Fruit fly (Drosophila melanogaster) whole organism, wandering third instar larva: ENCODE results near the gene CG32225.

Experiments used
- Abd-B ChIP-seq: fragments of >200 bp; optimal IDR thresholded peaks from 2 replicates; lab custom pipeline; 2017; ENCODE audit warnings: missing biosample characterization, missing genetic modification characterization
- CG32264 ChIP-seq: fragments of 200-800 bp; sonication (Bioruptor generic); optimal IDR thresholded peaks from 2 replicates; lab custom pipeline; 2016; ENCODE audit warnings: missing biosample characterization, missing genetic modification characterization
- CG9705 ChIP-seq: fragments of 200-800 bp; sonication (Bioruptor generic); optimal IDR thresholded peaks from 2 replicates; lab custom pipeline; 2018; ENCODE audit warnings: missing biosample characterization, mild to moderate bottlenecking, missing genetic modification characterization
- CrebA ChIP-seq: fragments of 200-800 bp; sonication (Bioruptor generic); optimal IDR thresholded peaks from 2 replicates; lab custom pipeline; 2016; ENCODE audit warnings: missing biosample characterization, mild to moderate bottlenecking, missing genetic modification characterization, borderline replicate concordance
- Dfd ChIP-seq: fragments of >200 bp; optimal IDR thresholded peaks from 2 replicates; lab custom pipeline; 2017; ENCODE audit warnings: missing biosample characterization, missing genetic modification characterization
- HLH106 ChIP-seq: fragments of 200-800 bp; optimal IDR thresholded peaks from 3 replicates; lab custom pipeline; 2019; ENCODE audit warnings: missing biosample characterization, mild to moderate bottlenecking, missing genetic modification characterization, moderate library complexity
- Hnf4 ChIP-seq: fragments of 200-800 bp; sonication (Bioruptor generic); optimal IDR thresholded peaks from 2 replicates; lab custom pipeline; 2016; ENCODE audit warnings: missing biosample characterization, mild to moderate bottlenecking, missing genetic modification characterization
- Hr78 ChIP-seq: fragments of >200 bp; optimal IDR thresholded peaks from 2 replicates; lab custom pipeline; 2017; ENCODE audit warnings: missing biosample characterization, missing genetic modification characterization
- Hr83 ChIP-seq: fragments of 200-300 bp; sonication (Bioruptor generic); optimal IDR thresholded peaks from 2 replicates; lab custom pipeline; 2016; ENCODE audit warnings: missing biosample characterization, mild to moderate bottlenecking, missing genetic modification characterization, moderate library complexity; ENCODE audit not compliant: poor library complexity, severe bottlenecking
- Jra ChIP-seq: sonication (Bioruptor generic); optimal IDR thresholded peaks from 2 replicates; lab custom pipeline; 2016; ENCODE audit warnings: missing biosample characterization, missing genetic modification characterization
- Mio ChIP-seq: sonication (Bioruptor generic); optimal IDR thresholded peaks from 2 replicates; lab custom pipeline; 2016; ENCODE audit warnings: missing biosample characterization, missing genetic modification characterization
- Myc ChIP-seq: fragments of >200 bp; optimal IDR thresholded peaks from 2 replicates; lab custom pipeline; 2017
- N ChIP-seq: fragments of >200 bp; optimal IDR thresholded peaks from 2 replicates; lab custom pipeline; 2018; ENCODE audit warnings: missing biosample characterization, missing external identifiers, missing genetic modification characterization
- OdsH ChIP-seq: fragments of 200-800 bp; sonication (Bioruptor generic); optimal IDR thresholded peaks from 2 replicates; lab custom pipeline; 2016; ENCODE audit warnings: missing biosample characterization, mild to moderate bottlenecking, missing genetic modification characterization
- Rel ChIP-seq, 2 experiments: fragments of 200-800 bp; sonication (Bioruptor generic) in 1 of 2; optimal IDR thresholded peaks; 2 replicates in 1 of 2; 3 replicates in 1 of 2; lab custom pipeline; 2016 to 2019; ENCODE audit warnings: mild to moderate bottlenecking in 2 of 2, missing biosample characterization in 2 of 2, missing genetic modification characterization in 2 of 2, moderate library complexity in 1 of 2
- Sp1 ChIP-seq: fragments of 200-800 bp; sonication (Bioruptor generic); optimal IDR thresholded peaks from 3 replicates; lab custom pipeline; 2019; ENCODE audit warnings: missing biosample characterization, mild to moderate bottlenecking, missing genetic modification characterization, moderate library complexity
- Vsx2 ChIP-seq: fragments of 200-300, 225-300 bp; sonication (Bioruptor generic); optimal IDR thresholded peaks from 2 replicates; lab custom pipeline; 2018; ENCODE audit warnings: missing biosample characterization, missing genetic modification characterization; ENCODE audit not compliant: partially characterized antibody
- br ChIP-seq: fragments of 200-800 bp; sonication (Bioruptor generic); optimal IDR thresholded peaks from 2 replicates; lab custom pipeline; 2016; ENCODE audit warnings: missing biosample characterization, missing genetic modification characterization
- brk ChIP-seq: fragments of 200-800 bp; sonication (Bioruptor generic); optimal IDR thresholded peaks from 2 replicates; lab custom pipeline; 2016; ENCODE audit warnings: missing biosample characterization, mild to moderate bottlenecking, missing genetic modification characterization
- dl ChIP-seq, 2 experiments: fragments of 175-275, 200-275 bp in 1 of 2; fragments of 200-275 bp in 1 of 2; sonication (Bioruptor generic); optimal IDR thresholded peaks; lab custom pipeline; 2018; ENCODE audit warnings: mild to moderate bottlenecking in 2 of 2, missing biosample characterization in 2 of 2, missing genetic modification characterization in 2 of 2, moderate library complexity in 2 of 2; ENCODE audit not compliant: partially characterized antibody in 2 of 2, insufficient read depth in 1 of 2
- dmrt93B ChIP-seq: fragments of 200-800 bp; sonication (Bioruptor generic); optimal IDR thresholded peaks from 2 replicates; lab custom pipeline; 2018; ENCODE audit warnings: missing biosample characterization, mild to moderate bottlenecking, missing genetic modification characterization
- dsf ChIP-seq: sonication (Bioruptor generic); optimal IDR thresholded peaks from 2 replicates; lab custom pipeline; 2016; ENCODE audit warnings: missing biosample characterization, missing genetic modification characterization, borderline replicate concordance
- ey ChIP-seq: fragments of 200-800 bp; sonication (Bioruptor generic); optimal IDR thresholded peaks from 2 replicates; lab custom pipeline; 2016; ENCODE audit warnings: missing biosample characterization, missing genetic modification characterization
- fru ChIP-seq: fragments of 200-800 bp; sonication (Bioruptor generic); optimal IDR thresholded peaks from 3 replicates; lab custom pipeline; 2016; ENCODE audit warnings: missing biosample characterization, mild to moderate bottlenecking, missing genetic modification characterization
- h ChIP-seq: fragments of 200-800 bp; sonication (Bioruptor generic); optimal IDR thresholded peaks from 3 replicates; lab custom pipeline; 2016; ENCODE audit warnings: missing biosample characterization, mild to moderate bottlenecking, missing genetic modification characterization
- jim ChIP-seq: fragments of 175-275, 200-325 bp; sonication (Bioruptor generic); optimal IDR thresholded peaks from 2 replicates; lab custom pipeline; 2016; ENCODE audit warnings: missing biosample characterization, mild to moderate bottlenecking, missing genetic modification characterization
- lola ChIP-seq: fragments of >200 bp; optimal IDR thresholded peaks from 2 replicates; lab custom pipeline; 2017; ENCODE audit warnings: missing biosample characterization, missing genetic modification characterization
- pan ChIP-seq: fragments of >200 bp; optimal IDR thresholded peaks from 2 replicates; lab custom pipeline; 2017
- psq ChIP-seq: fragments of 200-800 bp; sonication (Bioruptor generic); optimal IDR thresholded peaks from 3 replicates; lab custom pipeline; 2017; ENCODE audit warnings: missing biosample characterization, mild to moderate bottlenecking, missing genetic modification characterization, moderate library complexity
- rgr ChIP-seq: fragments of 200-800 bp; sonication (Bioruptor generic); optimal IDR thresholded peaks from 3 replicates; lab custom pipeline; 2016; ENCODE audit warnings: missing biosample characterization, mild to moderate bottlenecking, missing genetic modification characterization
- sage ChIP-seq: fragments of 200-800 bp; sonication (Bioruptor generic); optimal IDR thresholded peaks from 2 replicates; lab custom pipeline; 2016; ENCODE audit warnings: missing biosample characterization, mild to moderate bottlenecking, missing genetic modification characterization
- sv ChIP-seq: fragments of 200-800 bp; sonication (Bioruptor generic); optimal IDR thresholded peaks from 3 replicates; lab custom pipeline; 2016; ENCODE audit warnings: missing biosample characterization, missing genetic modification characterization
- woc ChIP-seq: sonication (Bioruptor generic); optimal IDR thresholded peaks from 2 replicates; lab custom pipeline; 2016; ENCODE audit warnings: missing biosample characterization, mild to moderate bottlenecking, missing genetic modification characterization

The CG32225 gene

dm6 chr3L:20299110-20299509, 7.0 kb downstream of the CG32225 start, which contains the start of gene SCCRO4:
Gene SCCRO4 (plus strand): TSS chr3L:20299410.
- TF ChIP-seq sv = no peak
- TF ChIP-seq Hnf4 = no peak
- no peak for TF ChIP-seq Myc (lab: Kevin White, UChicago)
- TF ChIP-seq lola (GFP tag; lab: Kevin White, UChicago) = no peak
- TF ChIP-seq rgr (GFP tag; lab: Kevin White, UChicago) = no peak

DNA sequence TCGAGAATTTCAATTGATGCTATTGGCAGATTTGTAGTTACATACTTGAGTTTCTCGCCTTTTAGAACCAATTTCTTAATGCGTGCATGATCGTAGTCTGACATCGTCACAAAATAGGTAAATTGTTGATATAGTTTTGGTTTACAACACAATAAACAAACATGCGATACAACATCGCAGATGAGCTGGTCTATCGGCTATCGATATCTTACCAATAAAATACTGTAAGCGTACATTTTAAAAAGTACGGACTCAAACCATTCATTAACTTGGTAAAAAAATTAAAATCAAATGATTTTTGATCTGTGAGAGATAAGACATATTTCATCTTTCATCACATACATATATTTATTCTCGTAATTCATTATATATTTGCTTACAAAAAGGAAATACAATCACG, 9.3 kb downstream of the CG32225 start, which contains the start of gene FRG1:
TSS of gene FRG1 (minus strand) at position 175 of the 400 bp plus-strand sequence.
- TF ChIP-seq Sp1 (GFP tag; lab: Kevin White, UChicago) (no peak), dmrt93B (GFP tag; lab: Kevin White, UChicago) (no peak), dl (GFP tag; optimal IDR thresholded peaks at IDR 0.05; lab: Kevin White, UChicago; ENCODE audit: insufficient read depth in 1 of 2, partially characterized antibody in 2 of 2) (no peak), br (no peak), brk (GFP tag; lab: Kevin White, UChicago) (no peak), OdsH (GFP tag; lab: Kevin White, UChicago) (no peak)

DNA sequence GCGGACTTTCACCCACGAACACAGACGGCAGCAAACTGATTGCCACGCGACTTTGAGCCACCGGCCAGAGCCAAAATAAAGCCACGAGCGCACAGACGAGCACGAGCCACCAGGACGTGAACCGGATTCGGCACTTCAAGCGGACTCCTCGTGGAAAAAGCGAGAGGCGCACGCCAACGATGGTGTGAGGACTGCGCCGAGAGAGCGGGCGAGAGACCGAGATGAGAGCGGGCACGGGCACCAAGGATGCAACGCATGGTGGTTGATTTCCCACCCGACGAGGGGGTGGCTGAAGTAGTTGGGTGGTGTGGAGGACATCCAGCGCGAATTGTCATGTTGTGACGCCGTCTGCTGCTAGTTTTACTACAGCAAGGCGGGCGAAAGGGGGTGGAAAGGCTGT, 11.0 kb downstream of the CG32225 start, which contains the start of gene gogo:
TSS of gene gogo (minus strand) at position 39 of the 400 bp plus-strand sequence.
- TF ChIP-seq dl (GFP tag; optimal IDR thresholded peaks at IDR 0.05; lab: Kevin White, UChicago; ENCODE audit: insufficient read depth in 1 of 2, partially characterized antibody in 2 of 2) (peak in 1 of 2 experiments; percentile 34), N (GFP tag; lab: Kevin White, UChicago) (no peak)

dm6 chr3L:20287046-20287445, 19.0 kb downstream of the CG32225 start:
- TF ChIP-seq CrebA (GFP tag; lab: Kevin White, UChicago) (no peak), h (GFP tag; lab: Kevin White, UChicago) (no peak), Abd-B (GFP tag; lab: Kevin White, UChicago) (no peak)

dm6 chr3L:20281254-20281653, 24.8 kb downstream of the CG32225 start:
- no peak for TF ChIP-seq sv
- no peak for TF ChIP-seq jim (GFP tag; lab: Kevin White, UChicago)
- no peak for TF ChIP-seq CG32264 (GFP tag; lab: Kevin White, UChicago)
- TF ChIP-seq Abd-B (GFP tag; lab: Kevin White, UChicago) = no peak
- TF ChIP-seq woc (GFP tag; lab: Kevin White, UChicago) = no peak
- no peak for TF ChIP-seq Myc (lab: Kevin White, UChicago)
- no peak for TF ChIP-seq HLH106 (tag; lab: Kevin White, UChicago)
- no peak for TF ChIP-seq CrebA (GFP tag; lab: Kevin White, UChicago)
- no peak for TF ChIP-seq Hr83 (GFP tag; lab: Kevin White, UChicago)
- TF ChIP-seq sage (GFP tag; lab: Kevin White, UChicago) = no peak
- no peak for TF ChIP-seq CG9705 (GFP tag; lab: Kevin White, UChicago)
- no peak for TF ChIP-seq fru (GFP tag; lab: Kevin White, UChicago)
- TF ChIP-seq ey (GFP tag; lab: Kevin White, UChicago) = no peak
- no peak for TF ChIP-seq pan (lab: Kevin White, UChicago)
- no peak for TF ChIP-seq rgr (GFP tag; lab: Kevin White, UChicago)
- no peak for TF ChIP-seq Hr78
- TF ChIP-seq Mio (GFP tag; lab: Kevin White, UChicago) = no peak
- TF ChIP-seq Vsx2 (GFP tag; lab: Kevin White, UChicago) = no peak
- TF ChIP-seq Hnf4 = no peak
- TF ChIP-seq, all 38 proteins: peak for 0

- no peak for TF ChIP-seq Dfd (GFP tag; lab: Kevin White, UChicago)
- no peak for TF ChIP-seq N (GFP tag; lab: Kevin White, UChicago)
- TF ChIP-seq br = no peak
- TF ChIP-seq CG9705 (GFP tag; lab: Kevin White, UChicago) = no peak
- TF ChIP-seq fru (GFP tag; lab: Kevin White, UChicago) = no peak
- no peak for TF ChIP-seq Rel (GFP tag; optimal IDR thresholded peaks at IDR 0.05; lab: Kevin White, UChicago)
- TF ChIP-seq Rel (tag; optimal IDR thresholded peaks at IDR 0.05; lab: Kevin White, UChicago) = no peak
- TF ChIP-seq Jra (GFP tag; lab: Kevin White, UChicago) = no peak
- TF ChIP-seq lola (GFP tag; lab: Kevin White, UChicago) = no peak
- TF ChIP-seq sage (GFP tag; lab: Kevin White, UChicago) = no peak
- no peak for TF ChIP-seq pan (lab: Kevin White, UChicago)
- no peak for TF ChIP-seq Myc (lab: Kevin White, UChicago)
- no peak for TF ChIP-seq Sp1 (GFP tag; lab: Kevin White, UChicago)
- no peak for TF ChIP-seq psq (GFP tag; lab: Kevin White, UChicago)
- TF ChIP-seq dsf (GFP tag; lab: Kevin White, UChicago) = no peak
- TF ChIP-seq dmrt93B (GFP tag; lab: Kevin White, UChicago) = no peak
- TF ChIP-seq Hr83 (GFP tag; lab: Kevin White, UChicago) = no peak
Measured at dm6 chr3L:20276615-20277014, 29.5 kb downstream of the CG32225 start.
